Fruit fly (Drosophila melanogaster): ENCODE results near the gene Gr68a.
A peak's percentile ranks its signal among the peaks of the same experiment; 100 is the strongest.

Gr68a gene

dm6 chr3L:11720780-11721179 lies 30.3 kb upstream of the Gr68a start, which contains the start of gene Bmcp (continued):
- TF ChIP-seq CG14710 (tag; optimal IDR thresholded peaks at IDR 0.05) (peak; percentile 30), unpg (GFP tag; optimal IDR thresholded peaks at IDR 0.05) (peak; percentile 7), amos (GFP tag; IDR thresholded peaks at IDR 0.05; ENCODE audit: partially characterized antibody) (0 out of 2 replicates have a peak, but pooled peaks have one; percentile 7), br (optimal IDR thresholded peaks at IDR 0.05) (no peak), MESR4 (GFP tag; optimal IDR thresholded peaks at IDR 0.05) (peak; percentile 49), Pdp1 (GFP tag; optimal IDR thresholded peaks at IDR 0.05) (peak in 1 of 2 experiments; percentile 90), CG4617 (GFP tag; optimal IDR thresholded peaks at IDR 0.05; ENCODE audit: borderline replicate concordance) (peak; percentile 42), CoRest (tag; optimal IDR thresholded peaks at IDR 0.05) (peak; percentile 35), NFAT (GFP tag; IDR thresholded peaks at IDR 0.05) (no peak), Dref (GFP tag; IDR thresholded peaks at IDR 0.05) (no peak), CG12391 (tag; optimal IDR thresholded peaks at IDR 0.05) (peak; percentile 10), CG18599 (GFP tag; optimal IDR thresholded peaks at IDR 0.05) (peak; percentile 7), zen (tag; optimal IDR thresholded peaks at IDR 0.05) (no peak), Ets97D (GFP tag; optimal IDR thresholded peaks at IDR 0.05) (peak; percentile 95), tna (GFP tag; IDR thresholded peaks at IDR 0.05; ENCODE audit: partially characterized antibody) (no peak), CHES-1-like (GFP tag; optimal IDR thresholded peaks at IDR 0.05) (no peak), odd (GFP tag; optimal IDR thresholded peaks at IDR 0.05) (peak; percentile 8), CG15514 (GFP tag; optimal IDR thresholded peaks at IDR 0.05) (peak; percentile 68)

dm6 chr3L:11721498-11721946 lies 29.6 kb upstream of the Gr68a start:
- peak; percentile 18 for TF ChIP-seq fd3F (GFP tag; optimal IDR thresholded peaks at IDR 0.05)
- peak; percentile 38 for TF ChIP-seq CG7839 (tag; optimal IDR thresholded peaks at IDR 0.05)
- TF ChIP-seq cwo (GFP tag; optimal IDR thresholded peaks at IDR 0.05), result peak; percentile 96
- no peak for TF ChIP-seq H15 (GFP tag; IDR thresholded peaks at IDR 0.05)
- no peak for TF ChIP-seq pan (optimal IDR thresholded peaks at IDR 0.05)
- TF ChIP-seq pan (GFP tag; optimal IDR thresholded peaks at IDR 0.05 in 1 of 2, IDR thresholded peaks at IDR 0.05 in 1 of 2), result no peak
- TF ChIP-seq CG3281 (GFP tag; optimal IDR thresholded peaks at IDR 0.05), result peak; percentile 20
- peak; percentile 37 for TF ChIP-seq unpg (GFP tag; optimal IDR thresholded peaks at IDR 0.05)
- TF ChIP-seq vvl (GFP tag; IDR thresholded peaks at IDR 0.05), result peak; percentile 21; the same call in 1 of the 2 replicates
- no peak for TF ChIP-seq CG34422 (GFP tag; IDR thresholded peaks at IDR 0.05)
- TF ChIP-seq Xbp1 (GFP tag; optimal IDR thresholded peaks at IDR 0.05), result no peak
- TF ChIP-seq Fer1 (GFP tag; optimal IDR thresholded peaks at IDR 0.05), result peak; percentile 8
- no peak for TF ChIP-seq Nf-YC (tag; optimal IDR thresholded peaks at IDR 0.05)
- 0 out of 3 replicates have a peak, but pooled peaks have one; percentile 51 for TF ChIP-seq CG11456 (GFP tag; IDR thresholded peaks at IDR 0.05)
- peak; percentile 79 for TF ChIP-seq Med (GFP tag)
- TF ChIP-seq sens (GFP tag), result peak; percentile 73
- no peak for TF ChIP-seq pros (GFP tag; optimal IDR thresholded peaks at IDR 0.05)
- peak; percentile 52 for TF ChIP-seq CG12769 (tag; optimal IDR thresholded peaks at IDR 0.05)
- TF ChIP-seq CG11696 (GFP tag; IDR thresholded peaks at IDR 0.05), result no peak
- TF ChIP-seq HLH54F (GFP tag; optimal IDR thresholded peaks at IDR 0.05), result peak; percentile 4
- TF ChIP-seq CG15269 (tag; optimal IDR thresholded peaks at IDR 0.05), result peak; percentile 24
- no peak for TF ChIP-seq CG8290 (GFP tag; optimal IDR thresholded peaks at IDR 0.05)
- peak in 1 of 2 experiments; percentile 36 for TF ChIP-seq CG8290 (tag; optimal IDR thresholded peaks at IDR 0.05)
- TF ChIP-seq CG1603 (tag; optimal IDR thresholded peaks at IDR 0.05), result peak; percentile 2
- TF ChIP-seq CG7987 (GFP tag; optimal IDR thresholded peaks at IDR 0.05), result peak; percentile 96
- TF ChIP-seq CG4730 (GFP tag; IDR thresholded peaks at IDR 0.05), result peak; percentile 48
- peak; percentile 19 for TF ChIP-seq lilli (GFP tag; optimal IDR thresholded peaks at IDR 0.05)
- TF ChIP-seq CG9932 (GFP tag; IDR thresholded peaks at IDR 0.05), result peak; percentile 45
- peak; percentile 55 for TF ChIP-seq lab (GFP tag; optimal IDR thresholded peaks at IDR 0.05)
- TF ChIP-seq org-1 (GFP tag; optimal IDR thresholded peaks at IDR 0.05), result peak; percentile 16
- peak; percentile 31 for TF ChIP-seq mam (GFP tag; optimal IDR thresholded peaks at IDR 0.05)
- TF ChIP-seq fru (optimal IDR thresholded peaks at IDR 0.05), result no peak
- TF ChIP-seq Ada2b (GFP tag; IDR thresholded peaks at IDR 0.05), result peak; percentile 57
- peak; percentile 15; the same call in 1 of the 2 replicates for TF ChIP-seq CG14014 (GFP tag; IDR thresholded peaks at IDR 0.05)

All from whole organism, embryonic.